Fruit fly (Drosophila melanogaster) whole organism, embryonic: Measurements from ENCODE around the gene TwdlX.

Source experiments
- ATbp ChIP-seq: fragments of 200-800 bp; sonication (Bioruptor generic); optimal IDR thresholded peaks from 2 replicates; lab custom pipeline; 2017; ENCODE audit warnings: missing biosample characterization, mild to moderate bottlenecking, missing genetic modification characterization, missing genetic modification reagents
- CG10462 ChIP-seq: fragments of 200-800 bp; sonication (Bioruptor generic); optimal IDR thresholded peaks from 2 replicates; lab custom pipeline; 2016; ENCODE audit warnings: missing biosample characterization, missing genetic modification characterization
- CG11085 ChIP-seq: fragments of 200-800 bp; sonication (Bioruptor generic); IDR thresholded peaks from 2 replicates; pipeline ENCODE4 v1.3.6; 2022; ENCODE audit warnings: missing biosample characterization, missing genetic modification characterization
- CG11723 ChIP-seq: fragments of 200-800 bp; sonication (Bioruptor generic); optimal IDR thresholded peaks from 2 replicates; lab custom pipeline; 2017; ENCODE audit warnings: missing biosample characterization, mild to moderate bottlenecking, missing genetic modification characterization
- CG1233 ChIP-seq: fragments of 200-800 bp; sonication (Bioruptor generic); optimal IDR thresholded peaks from 4 replicates; lab custom pipeline; 2018; ENCODE audit warnings: missing biosample characterization, mild to moderate bottlenecking, missing genetic modification characterization
- CG15011 ChIP-seq: fragments of 200-800 bp; sonication (Bioruptor generic); optimal IDR thresholded peaks from 3 replicates; lab custom pipeline; 2018; ENCODE audit warnings: missing biosample characterization, mild to moderate bottlenecking, missing genetic modification characterization
- CG15479 ChIP-seq: fragments of 200-800 bp; sonication (Bioruptor generic); optimal IDR thresholded peaks from 3 replicates; lab custom pipeline; 2019; ENCODE audit warnings: missing biosample characterization, mild to moderate bottlenecking, missing genetic modification characterization, moderate library complexity
- CG16779 ChIP-seq: fragments of 200-800 bp; sonication (Bioruptor generic); IDR thresholded peaks from 2 replicates; pipeline ENCODE4 v1.3.6; 2022; ENCODE audit warnings: missing biosample characterization, missing genetic modification characterization
- CG17802 ChIP-seq: fragments of 200-800 bp; sonication (Bioruptor generic); optimal IDR thresholded peaks from 2 replicates; lab custom pipeline; 2018; ENCODE audit warnings: missing biosample characterization, mild to moderate bottlenecking, missing genetic modification characterization, moderate library complexity
- CG18011 ChIP-seq: fragments of 200-800 bp; sonication (Bioruptor generic); optimal IDR thresholded peaks from 2 replicates; lab custom pipeline; 2017; ENCODE audit warnings: missing biosample characterization, missing genetic modification characterization, mild to moderate bottlenecking, moderate library complexity, missing genotype
- CG18619 ChIP-seq: fragments of 200-800 bp; sonication (Bioruptor generic); optimal IDR thresholded peaks from 3 replicates; lab custom pipeline; 2017; ENCODE audit warnings: missing biosample characterization, mild to moderate bottlenecking, missing genetic modification characterization
- CG33557 ChIP-seq: fragments of 200-800 bp; sonication (Bioruptor generic); optimal IDR thresholded peaks from 2 replicates; lab custom pipeline; 2019; ENCODE audit warnings: missing biosample characterization, mild to moderate bottlenecking, missing genetic modification characterization, moderate library complexity
- CG4360 ChIP-seq: fragments of 200-800 bp; sonication (Bioruptor generic); IDR thresholded peaks from 2 replicates; pipeline ENCODE4 v1.3.6; 2022; ENCODE audit warnings: missing biosample characterization, missing genetic modification characterization
- CG6254 ChIP-seq: fragments of 200-800 bp; sonication (Bioruptor generic); optimal IDR thresholded peaks from 3 replicates; lab custom pipeline; 2017; ENCODE audit warnings: mild to moderate bottlenecking, missing biosample characterization, missing genetic modification reagents, missing genetic modification characterization
- CG6654 ChIP-seq: fragments of 200-800 bp; sonication (Bioruptor generic); optimal IDR thresholded peaks from 2 replicates; lab custom pipeline; 2017; ENCODE audit warnings: missing biosample characterization, mild to moderate bottlenecking, missing genetic modification characterization
- CG6683 ChIP-seq: fragments of 200-800 bp; sonication (Bioruptor generic); optimal IDR thresholded peaks from 2 replicates; lab custom pipeline; 2017; ENCODE audit warnings: missing biosample characterization, mild to moderate bottlenecking, missing genetic modification characterization, missing genetic modification reagents
- CG7839 ChIP-seq: fragments of 200-800 bp; sonication (Bioruptor generic); optimal IDR thresholded peaks from 3 replicates; lab custom pipeline; 2018; ENCODE audit warnings: missing biosample characterization, mild to moderate bottlenecking, missing genetic modification characterization, moderate library complexity
- CG7963 ChIP-seq: fragments of 200-800 bp; sonication (Bioruptor generic); IDR thresholded peaks from 3 replicates; pipeline ENCODE4 v1.3.6; 2022; ENCODE audit warnings: missing biosample characterization, missing genetic modification characterization; ENCODE audit not compliant: partially characterized antibody
- CG8478 ChIP-seq: fragments of >200 bp; optimal IDR thresholded peaks from 2 replicates; lab custom pipeline; 2018
- D ChIP-seq, 2 experiments: fragments of 200-800 bp in 1 of 2; fragments of >200 bp in 1 of 2; sonication (Bioruptor generic) in 1 of 2; optimal IDR thresholded peaks; 2 replicates in 1 of 2; 3 replicates in 1 of 2; lab custom pipeline; 2017; ENCODE audit warnings: mild to moderate bottlenecking in 1 of 2, missing biosample characterization in 1 of 2, missing genetic modification characterization in 1 of 2, missing genetic modification reagents in 1 of 2
- Dek ChIP-seq: fragments of 200-800 bp; sonication (Bioruptor generic); optimal IDR thresholded peaks from 3 replicates; lab custom pipeline; 2019; ENCODE audit warnings: missing biosample characterization, mild to moderate bottlenecking, missing genetic modification characterization, moderate library complexity
- Ets65A ChIP-seq: fragments of 200-800 bp; sonication (Bioruptor generic); peaks from one replicate; lab custom pipeline; 2016; ENCODE audit warnings: missing biosample characterization, missing genetic modification characterization
- MBD-R2 ChIP-seq: fragments of 200-800 bp; sonication (Bioruptor generic); IDR thresholded peaks from 2 replicates; pipeline ENCODE4 v1.3.6; 2022; ENCODE audit warnings: missing biosample characterization, missing genetic modification characterization
- MESR4 ChIP-seq: fragments of 200-800 bp; sonication (Bioruptor generic); optimal IDR thresholded peaks from 2 replicates; lab custom pipeline; 2018; ENCODE audit warnings: missing biosample characterization, mild to moderate bottlenecking, missing genetic modification characterization, moderate library complexity
- Ravus ChIP-seq: fragments of 200-800 bp; sonication (Bioruptor generic); IDR thresholded peaks from 2 replicates; pipeline ENCODE4 v1.3.6; 2022; ENCODE audit warnings: missing biosample characterization, missing genetic modification characterization
- Rfx ChIP-seq: fragments of 200-800 bp; sonication (Bioruptor generic); IDR thresholded peaks from 2 replicates; pipeline ENCODE4 v1.3.6; 2022; ENCODE audit warnings: missing biosample characterization, missing genetic modification characterization
- Stat92E ChIP-seq, 3 experiments: fragments of >200 bp in 2 of 3; fragments of 200-800 bp in 1 of 3; sonication (Bioruptor generic) in 1 of 3; optimal IDR thresholded peaks; 2 replicates each; lab custom pipeline; 2017 to 2019; ENCODE audit warnings: missing biosample characterization in 3 of 3, missing genetic modification characterization in 3 of 3, mild to moderate bottlenecking in 1 of 3, moderate library complexity in 1 of 3
- aop ChIP-seq: fragments of 200-800 bp; sonication (Bioruptor generic); IDR thresholded peaks from 2 replicates; pipeline ENCODE4 v1.3.6; 2022; ENCODE audit warnings: missing biosample characterization, missing genetic modification characterization
- bigmax ChIP-seq: fragments of 200-800 bp; sonication (Bioruptor generic); optimal IDR thresholded peaks from 2 replicates; lab custom pipeline; 2018; ENCODE audit warnings: missing biosample characterization, mild to moderate bottlenecking, missing genetic modification characterization
- bowl ChIP-seq: fragments of 200-800 bp; sonication (Bioruptor generic); IDR thresholded peaks from 2 replicates; pipeline ENCODE4 v1.3.6; 2022; ENCODE audit warnings: missing biosample characterization, missing genetic modification characterization
- cg ChIP-seq: fragments of 200-800 bp; sonication (Bioruptor generic); optimal IDR thresholded peaks from 3 replicates; lab custom pipeline; 2019; ENCODE audit warnings: missing biosample characterization, mild to moderate bottlenecking, missing genetic modification characterization, moderate library complexity
- crp ChIP-seq, 2 experiments: fragments of 200-800 bp; sonication (Bioruptor generic); optimal IDR thresholded peaks; 2 replicates in 1 of 2; 3 replicates in 1 of 2; lab custom pipeline; 2017; ENCODE audit warnings: missing biosample characterization in 2 of 2, missing genetic modification characterization in 2 of 2, mild to moderate bottlenecking in 1 of 2, moderate library complexity in 1 of 2
- da ChIP-seq: fragments of 200-800 bp; sonication (Bioruptor generic); optimal IDR thresholded peaks from 2 replicates; lab custom pipeline; 2016; ENCODE audit warnings: missing biosample characterization, missing genetic modification characterization
- dmrt11E ChIP-seq: fragments of 200-800 bp; sonication (Bioruptor generic); optimal IDR thresholded peaks from 3 replicates; lab custom pipeline; 2018; ENCODE audit warnings: missing biosample characterization, mild to moderate bottlenecking, missing genetic modification characterization, moderate library complexity
- fu2 ChIP-seq: fragments of 200-800 bp; sonication (Bioruptor generic); optimal IDR thresholded peaks from 2 replicates; lab custom pipeline; 2016; ENCODE audit warnings: missing biosample characterization, missing genetic modification characterization
- hkb ChIP-seq, 2 experiments: fragments of 200-800 bp in 1 of 2; fragments of >200 bp in 1 of 2; sonication (Bioruptor generic) in 1 of 2; IDR thresholded peaks in 1 of 2; optimal IDR thresholded peaks in 1 of 2; 2 replicates each; pipeline versions ENCODE4 v1.3.6 to Lab custom; 2017 to 2022; ENCODE audit warnings: missing biosample characterization in 1 of 2, missing genetic modification characterization in 1 of 2
- lov ChIP-seq, 2 experiments: fragments of 200-800 bp in 1 of 2; fragments of >200 bp in 1 of 2; sonication (Bioruptor generic) in 1 of 2; IDR thresholded peaks in 1 of 2; optimal IDR thresholded peaks in 1 of 2; 2 replicates in 1 of 2; 3 replicates in 1 of 2; pipeline versions ENCODE4 v1.3.6 to Lab custom; 2017 to 2022; ENCODE audit warnings: missing biosample characterization in 1 of 2, missing genetic modification characterization in 1 of 2
- mirr ChIP-seq: fragments of 200-800 bp; sonication (Bioruptor generic); optimal IDR thresholded peaks from 3 replicates; lab custom pipeline; 2018; ENCODE audit warnings: missing biosample characterization, mild to moderate bottlenecking, missing genetic modification characterization
- oc ChIP-seq: fragments of 200-800 bp; sonication (Bioruptor generic); optimal IDR thresholded peaks from 2 replicates; lab custom pipeline; 2018; ENCODE audit warnings: missing biosample characterization, mild to moderate bottlenecking, missing genetic modification characterization, moderate library complexity
- phol ChIP-seq: fragments of 200-800 bp; sonication (Bioruptor generic); optimal IDR thresholded peaks from 3 replicates; lab custom pipeline; 2018; ENCODE audit warnings: missing biosample characterization, mild to moderate bottlenecking, missing genetic modification characterization, moderate library complexity
- scrt ChIP-seq: fragments of 200-800 bp; sonication (Bioruptor generic); optimal IDR thresholded peaks from 2 replicates; lab custom pipeline; 2018; ENCODE audit warnings: missing biosample characterization, mild to moderate bottlenecking, missing genetic modification characterization, moderate library complexity
- sima ChIP-seq: fragments of 200-800 bp; sonication (Bioruptor generic); optimal IDR thresholded peaks from 2 replicates; lab custom pipeline; 2016; ENCODE audit warnings: missing biosample characterization, missing genetic modification characterization
- sisA ChIP-seq: fragments of 200-800 bp; sonication (Bioruptor generic); IDR thresholded peaks from 2 replicates; pipeline ENCODE4 v1.3.6; 2022; ENCODE audit warnings: missing biosample characterization, missing genetic modification characterization
- sqz ChIP-seq: fragments of 200-800 bp; sonication (Bioruptor generic); optimal IDR thresholded peaks from 3 replicates; lab custom pipeline; 2018; ENCODE audit warnings: missing biosample characterization, mild to moderate bottlenecking, missing genetic modification characterization
- trh ChIP-seq: fragments of 200-800 bp; sonication (Bioruptor generic); optimal IDR thresholded peaks from 2 replicates; lab custom pipeline; 2016; ENCODE audit warnings: missing biosample characterization, missing genetic modification characterization
- wek ChIP-seq: fragments of 200-800 bp; sonication (Bioruptor generic); optimal IDR thresholded peaks from 3 replicates; lab custom pipeline; 2018; ENCODE audit warnings: missing biosample characterization, mild to moderate bottlenecking, missing genetic modification characterization, moderate library complexity

TwdlX gene

dm6 chrX:16772882-16773827, 42.3 kb downstream of the TwdlX start (continued):
- no peak for TF ChIP-seq CG15479 (GFP tag; lab: Kevin White, UChicago)
- 0 out of 2 replicates have a peak, but pooled peaks have one; percentile 42 for TF ChIP-seq bowl (GFP tag; lab: Robert Waterston, UW)
- TF ChIP-seq aop (GFP tag; lab: Robert Waterston, UW), result no peak
- TF ChIP-seq ATbp (GFP tag; lab: Kevin White, UChicago), result no peak
- TF ChIP-seq oc (tag; lab: Kevin White, UChicago), result no peak
- TF ChIP-seq sima (GFP tag; lab: Kevin White, UChicago), result peak; percentile 18
- TF ChIP-seq CG8478, result no peak
- no peak for TF ChIP-seq hkb (optimal IDR thresholded peaks at IDR 0.05; lab: Kevin White, UChicago)
- peak; percentile 75 for TF ChIP-seq hkb (GFP tag; IDR thresholded peaks at IDR 0.05; lab: Robert Waterston, UW)
- TF ChIP-seq sqz, result no peak
- TF ChIP-seq CG15011, result no peak
- no peak for TF ChIP-seq CG33557 (GFP tag; lab: Kevin White, UChicago)
- TF ChIP-seq trh (GFP tag; lab: Kevin White, UChicago), result no peak
- no peak for TF ChIP-seq da (GFP tag; lab: Kevin White, UChicago)
- no peak for TF ChIP-seq CG16779
- TF ChIP-seq CG6654 (GFP tag; lab: Kevin White, UChicago), result no peak
- no peak for TF ChIP-seq Ravus (GFP tag; lab: Robert Waterston, UW)
- TF ChIP-seq MESR4 (GFP tag; lab: Kevin White, UChicago), result no peak
- no peak for TF ChIP-seq bigmax (GFP tag; lab: Kevin White, UChicago)
- TF ChIP-seq fu2 (GFP tag; lab: Kevin White, UChicago), result no peak
- no peak for TF ChIP-seq CG18619 (GFP tag; lab: Kevin White, UChicago)
- TF ChIP-seq cg (GFP tag; lab: Kevin White, UChicago), result no peak
- peak; percentile 44 for TF ChIP-seq dmrt11E (tag; lab: Kevin White, UChicago)
- TF ChIP-seq CG11723 (GFP tag; lab: Kevin White, UChicago), result no peak
- TF ChIP-seq CG1233 (GFP tag; lab: Kevin White, UChicago), result peak; percentile 17
- TF ChIP-seq CG4360 (GFP tag; lab: Robert Waterston, UW), result peak; percentile 50; the same call in 1 of the 2 replicates
- TF ChIP-seq MBD-R2 (GFP tag; lab: Robert Waterston, UW), result 0 out of 2 replicates have a peak, but pooled peaks have one; percentile 25
- TF ChIP-seq CG6683 (GFP tag; lab: Kevin White, UChicago), result no peak
- TF ChIP-seq mirr, result no peak
- no peak for TF ChIP-seq CG18011
- TF ChIP-seq wek (GFP tag; lab: Kevin White, UChicago), result no peak
- TF ChIP-seq CG7839 (tag; lab: Kevin White, UChicago), result peak; percentile 75
- peak; percentile 77 for TF ChIP-seq sisA
- peak; percentile 64 for TF ChIP-seq phol (tag; lab: Kevin White, UChicago)
- TF ChIP-seq Dek (tag; lab: Kevin White, UChicago), result no peak
- TF ChIP-seq CG11085 (GFP tag; lab: Robert Waterston, UW), result peak; percentile 36; the same call in 1 of the 2 replicates
- no peak for TF ChIP-seq CG10462 (GFP tag; lab: Kevin White, UChicago)
- TF ChIP-seq crp (GFP tag; optimal IDR thresholded peaks at IDR 0.05; lab: Kevin White, UChicago), result no peak
- TF ChIP-seq D (optimal IDR thresholded peaks at IDR 0.05; lab: Kevin White, UChicago), result no peak
- TF ChIP-seq D (GFP tag; optimal IDR thresholded peaks at IDR 0.05; lab: Kevin White, UChicago), result peak; percentile 70
- peak; percentile 37; the same call in 1 of the 2 replicates for TF ChIP-seq Rfx (GFP tag; lab: Robert Waterston, UW)
- peak; percentile 89 for TF ChIP-seq Ets65A (GFP tag; lab: Kevin White, UChicago)
- TF ChIP-seq CG17802, result peak; percentile 30
- TF ChIP-seq scrt (GFP tag; lab: Kevin White, UChicago), result no peak
- peak; percentile 61 for TF ChIP-seq CG6254 (GFP tag; lab: Kevin White, UChicago)
- TF ChIP-seq CG7963 (GFP tag; lab: Robert Waterston, UW), result no peak
- no peak for TF ChIP-seq Stat92E (GFP tag; optimal IDR thresholded peaks at IDR 0.05; lab: Kevin White, UChicago)
- no peak for TF ChIP-seq lov (optimal IDR thresholded peaks at IDR 0.05; lab: Kevin White, UChicago)
- TF ChIP-seq lov (GFP tag; IDR thresholded peaks at IDR 0.05; lab: Robert Waterston, UW), result peak; percentile 81
